Fruit fly (Drosophila melanogaster): ENCODE data around the gene RabGGTb.
A peak's percentile ranks its signal among the peaks of the same experiment; 100 is the strongest.

The RabGGTb gene

dm6 chr2L:2839850-2840249, 39.1 kb upstream of the RabGGTb start, which contains the start of gene CG2975:
Gene CG2975 (plus strand): TSS chr2L:2840124.
- TF ChIP-seq Vsx2 (GFP tag; optimal IDR thresholded peaks at IDR 0.05; ENCODE audit: partially characterized antibody) (no peak), usp (GFP tag; optimal IDR thresholded peaks at IDR 0.05) (no peak), dl (GFP tag; optimal IDR thresholded peaks at IDR 0.05; ENCODE audit: insufficient read depth in 1 of 2, partially characterized antibody in 2 of 2) (no peak), Mio (GFP tag; optimal IDR thresholded peaks at IDR 0.05) (no peak), jim (GFP tag; optimal IDR thresholded peaks at IDR 0.05) (no peak), Dfd (GFP tag; optimal IDR thresholded peaks at IDR 0.05) (no peak), CG9705 (GFP tag; optimal IDR thresholded peaks at IDR 0.05) (no peak), Hnf4 (GFP tag; optimal IDR thresholded peaks at IDR 0.05) (no peak), OdsH (GFP tag; optimal IDR thresholded peaks at IDR 0.05) (no peak), dmrt93B (GFP tag; optimal IDR thresholded peaks at IDR 0.05) (no peak), sage (GFP tag; optimal IDR thresholded peaks at IDR 0.05) (no peak), Hr83 (GFP tag; optimal IDR thresholded peaks at IDR 0.05; ENCODE audit: poor library complexity, severe bottlenecking) (no peak), Abd-B (GFP tag; optimal IDR thresholded peaks at IDR 0.05) (no peak), Hr78 (GFP tag; optimal IDR thresholded peaks at IDR 0.05) (no peak), sv (GFP tag; optimal IDR thresholded peaks at IDR 0.05) (no peak), lola (GFP tag; optimal IDR thresholded peaks at IDR 0.05) (no peak), foxo (GFP tag; optimal IDR thresholded peaks at IDR 0.05) (no peak), GATAd (GFP tag; optimal IDR thresholded peaks at IDR 0.05) (no peak)

- no peak for TF ChIP-seq rgr (GFP tag; optimal IDR thresholded peaks at IDR 0.05)
- no peak for TF ChIP-seq Myc (optimal IDR thresholded peaks at IDR 0.05)
- no peak for TF ChIP-seq dmrt93B (GFP tag; optimal IDR thresholded peaks at IDR 0.05)
- no peak for TF ChIP-seq sv (GFP tag; optimal IDR thresholded peaks at IDR 0.05)
- TF ChIP-seq foxo (GFP tag; optimal IDR thresholded peaks at IDR 0.05), result no peak
- no peak for TF ChIP-seq psq (GFP tag; optimal IDR thresholded peaks at IDR 0.05)
- no peak for TF ChIP-seq usp (GFP tag; optimal IDR thresholded peaks at IDR 0.05)
- TF ChIP-seq Mio (GFP tag; optimal IDR thresholded peaks at IDR 0.05), result no peak
- no peak for TF ChIP-seq GATAd (GFP tag; optimal IDR thresholded peaks at IDR 0.05)
- TF ChIP-seq Jra (GFP tag; optimal IDR thresholded peaks at IDR 0.05), result no peak
- no peak for TF ChIP-seq Hr78 (GFP tag; optimal IDR thresholded peaks at IDR 0.05)
- no peak for TF ChIP-seq CG9705 (GFP tag; optimal IDR thresholded peaks at IDR 0.05)
Measured at dm6 chr2L:2840311-2840710, 38.6 kb upstream of the RabGGTb start.

- TF ChIP-seq brk (GFP tag; optimal IDR thresholded peaks at IDR 0.05) (no peak), tai (GFP tag; optimal IDR thresholded peaks at IDR 0.05) (no peak), br (GFP tag; optimal IDR thresholded peaks at IDR 0.05) (no peak), CrebA (GFP tag; optimal IDR thresholded peaks at IDR 0.05; ENCODE audit: borderline replicate concordance) (no peak), rgr (GFP tag; optimal IDR thresholded peaks at IDR 0.05) (no peak), Rel (GFP tag; optimal IDR thresholded peaks at IDR 0.05) (no peak), Rel (tag; optimal IDR thresholded peaks at IDR 0.05) (no peak)
Measured at dm6 chr2L:2844413-2844812, 34.5 kb upstream of the RabGGTb start, which contains the start of gene CG18558. Gene CG18558 (minus strand): TSS chr2L:2844513.

dm6 chr2L:2845634-2846033, 33.3 kb upstream of the RabGGTb start, which contains the start of gene CG18557:
Gene CG18557 (minus strand): TSS chr2L:2845734.
- TF ChIP-seq fru (GFP tag; optimal IDR thresholded peaks at IDR 0.05) (peak; percentile 1), h (GFP tag; optimal IDR thresholded peaks at IDR 0.05) (no peak), sage (GFP tag; optimal IDR thresholded peaks at IDR 0.05) (no peak), tai (GFP tag; optimal IDR thresholded peaks at IDR 0.05) (no peak), Rel (GFP tag; optimal IDR thresholded peaks at IDR 0.05) (no peak), Rel (tag; optimal IDR thresholded peaks at IDR 0.05) (peak; percentile 31), Dif (GFP tag; optimal IDR thresholded peaks at IDR 0.05; ENCODE audit: partially characterized antibody) (no peak), ey (GFP tag; optimal IDR thresholded peaks at IDR 0.05) (no peak)

dm6 chr2L:2847112-2847682, 31.7 kb upstream of the RabGGTb start, which contains the start of the genes CG3117 and CG2983:
Gene CG3117 (minus strand): TSS chr2L:2847212.
Gene CG2983 (plus strand): TSS chr2L:2847632.
- TF ChIP-seq Rel (GFP tag; optimal IDR thresholded peaks at IDR 0.05) (no peak), Rel (tag; optimal IDR thresholded peaks at IDR 0.05) (peak; percentile 81), fru (GFP tag; optimal IDR thresholded peaks at IDR 0.05) (no peak)
